Worm (Caenorhabditis elegans): ENCODE measurements around the gene psme-3.

DNA sequence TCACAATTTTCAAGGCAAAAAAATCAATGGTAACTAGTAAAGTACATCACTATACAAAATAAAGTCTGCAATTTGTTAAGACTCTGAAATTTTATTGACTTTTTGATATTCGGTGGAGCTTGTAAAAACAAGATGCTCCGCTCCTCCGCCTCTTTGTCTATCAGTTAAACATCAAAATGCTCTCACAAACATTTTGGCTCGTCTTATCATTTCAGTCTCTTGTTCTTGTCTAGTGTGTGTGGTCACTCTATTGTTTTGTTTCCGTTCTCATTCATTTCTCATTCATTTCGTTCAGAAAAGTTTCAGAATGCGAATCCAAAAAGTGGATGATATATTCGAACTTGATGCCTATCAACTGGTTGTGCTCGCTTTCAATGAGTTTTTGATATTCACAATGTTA, 19.9 kb upstream of the psme-3 start, which contains the start of gene Y66D12A.13:
- TF ChIP-seq lin-11 (tag; optimal IDR thresholded peaks at IDR 0.05) = no peak
- TF ChIP-seq nhr-11 (tag; optimal IDR thresholded peaks at IDR 0.05) = no peak
- TF ChIP-seq unc-3 (GFP tag; conservative IDR thresholded peaks at IDR 0.05) = no peak
- no peak for TF ChIP-seq unc-3 (tag; optimal IDR thresholded peaks at IDR 0.05)
- TF ChIP-seq sox-2 (GFP tag; IDR thresholded peaks at IDR 0.05) = no peak
- no peak for TF ChIP-seq dve-1 (tag; optimal IDR thresholded peaks at IDR 0.05)
- TF ChIP-seq madf-2 (tag; optimal IDR thresholded peaks at IDR 0.05) = no peak
- no peak for TF ChIP-seq ceh-30 (tag; optimal IDR thresholded peaks at IDR 0.05)

All from whole organism, late embryonic.